Worm (Caenorhabditis elegans) whole organism, L3 larva: ENCODE measurements around the gene F40G12.2.
A peak's percentile ranks its signal among the peaks of the same experiment; 100 is the strongest.

Experiments used
- R02D3.7 ChIP-seq: fragments of 150-350 bp; optimal IDR thresholded peaks from 2 replicates; lab custom pipeline; 2014; ENCODE audit warnings: missing biosample characterization, missing genetic modification characterization
- aly-2 ChIP-seq: fragments of 150-350 bp; optimal IDR thresholded peaks from 2 replicates; lab custom pipeline; 2014; ENCODE audit warnings: missing biosample characterization, missing genetic modification characterization
- ama-1 ChIP-seq: fragments of 150-350 bp; optimal IDR thresholded peaks from 2 replicates; lab custom pipeline; 2018
- ceh-16 ChIP-seq: sonication (generic microtip); optimal IDR thresholded peaks from 2 replicates; lab custom pipeline; 2017; ENCODE audit warnings: missing biosample characterization, missing genetic modification characterization
- ceh-28 ChIP-seq: fragments of 150-350 bp; optimal IDR thresholded peaks from 2 replicates; lab custom pipeline; 2014; ENCODE audit warnings: missing biosample characterization, missing genetic modification reagents, missing genetic modification characterization
- ceh-9 ChIP-seq: sonication (generic microtip); optimal IDR thresholded peaks from 2 replicates; lab custom pipeline; 2018; ENCODE audit warnings: missing biosample characterization, missing genetic modification characterization
- egl-5 ChIP-seq: fragments of 150-350 bp; optimal IDR thresholded peaks from 2 replicates; lab custom pipeline; 2017; ENCODE audit warnings: missing biosample characterization, missing genetic modification reagents, missing genetic modification characterization, inconsistent platforms
- elt-1 ChIP-seq: fragments of 150-350 bp; optimal IDR thresholded peaks from 2 replicates; lab custom pipeline; 2014; ENCODE audit warnings: missing biosample characterization, missing genetic modification characterization
- eor-1 ChIP-seq, 2 experiments: fragments of 150-350 bp; optimal IDR thresholded peaks; 2 replicates each; lab custom pipeline; 2014 to 2018; ENCODE audit warnings: missing biosample characterization in 2 of 2, missing genetic modification characterization in 2 of 2
- fkh-2 ChIP-seq: fragments of 150-350 bp; optimal IDR thresholded peaks from 2 replicates; lab custom pipeline; 2014; ENCODE audit warnings: missing biosample characterization, missing genetic modification reagents, missing genetic modification characterization
- hmg-11 ChIP-seq: sonication (generic microtip); optimal IDR thresholded peaks from 2 replicates; lab custom pipeline; 2016; ENCODE audit warnings: missing genetic modification characterization, missing compliant biosample characterization
- lin-15B ChIP-seq: fragments of 150-350 bp; optimal IDR thresholded peaks from 2 replicates; lab custom pipeline; 2014; ENCODE audit warnings: missing biosample characterization, missing genetic modification characterization
- lin-39 ChIP-seq: fragments of 150-350 bp; optimal IDR thresholded peaks from 2 replicates; lab custom pipeline; 2018; ENCODE audit warnings: missing biosample characterization, missing genetic modification reagents, missing genetic modification characterization
- lsy-12 ChIP-seq: sonication (generic microtip); optimal IDR thresholded peaks from 2 replicates; lab custom pipeline; 2016; ENCODE audit warnings: mild to moderate bottlenecking, missing genetic modification characterization, missing compliant biosample characterization
- mml-1 ChIP-seq: fragments of 150-350 bp; sonication (generic microtip); optimal IDR thresholded peaks from 3 replicates; lab custom pipeline; 2014; ENCODE audit warnings: missing biosample characterization, missing genetic modification characterization
- nfya-1 ChIP-seq: sonication (generic microtip); optimal IDR thresholded peaks from 2 replicates; lab custom pipeline; 2017; ENCODE audit warnings: missing genetic modification characterization, mild to moderate bottlenecking, missing compliant biosample characterization, antibody characterized with exemption, moderate library complexity; ENCODE audit not compliant: insufficient read depth
- nhr-11 ChIP-seq: fragments of 150-350 bp; optimal IDR thresholded peaks from 2 replicates; lab custom pipeline; 2014; ENCODE audit warnings: missing biosample characterization, missing genetic modification characterization
- nhr-12 ChIP-seq: fragments of 150-350 bp; optimal IDR thresholded peaks from 2 replicates; lab custom pipeline; 2014; ENCODE audit warnings: missing biosample characterization, missing genetic modification characterization
- nhr-25 ChIP-seq: sonication (generic microtip); optimal IDR thresholded peaks from 2 replicates; lab custom pipeline; 2017; ENCODE audit warnings: missing biosample characterization, missing genetic modification characterization
- nhr-28 ChIP-seq: fragments of 150-350 bp; optimal IDR thresholded peaks from 2 replicates; lab custom pipeline; 2014; ENCODE audit warnings: missing biosample characterization, missing genetic modification characterization
- nhr-43 ChIP-seq: sonication (generic microtip); optimal IDR thresholded peaks from 2 replicates; lab custom pipeline; 2016; ENCODE audit warnings: mild to moderate bottlenecking, missing genetic modification characterization, missing compliant biosample characterization; ENCODE audit not compliant: poor library complexity, severe bottlenecking
- nhr-67 ChIP-seq: fragments of 150-350 bp; optimal IDR thresholded peaks from 2 replicates; lab custom pipeline; 2014; ENCODE audit warnings: missing biosample characterization, missing genetic modification characterization
- nhr-76 ChIP-seq: fragments of 150-350 bp; sonication (generic microtip); optimal IDR thresholded peaks from 5 replicates; lab custom pipeline; 2014; ENCODE audit warnings: missing biosample characterization, missing genetic modification characterization
- nhr-77 ChIP-seq: fragments of 150-350 bp; optimal IDR thresholded peaks from 2 replicates; lab custom pipeline; 2014; ENCODE audit warnings: missing biosample characterization, missing genetic modification characterization
- pha-4 ChIP-seq: fragments of 150-350 bp; optimal IDR thresholded peaks from 2 replicates; lab custom pipeline; 2014; ENCODE audit warnings: missing biosample characterization, missing genetic modification reagents, missing genetic modification characterization
- pqm-1 ChIP-seq: fragments of 150-350 bp; optimal IDR thresholded peaks from 2 replicates; lab custom pipeline; 2017; ENCODE audit warnings: missing biosample characterization, missing genetic modification characterization, inconsistent platforms
- skn-1 ChIP-seq: fragments of 150-350 bp; optimal IDR thresholded peaks from 2 replicates; lab custom pipeline; 2014; ENCODE audit warnings: missing biosample characterization, missing genetic modification characterization
- snpc-4 ChIP-seq: fragments of 150-350 bp; optimal IDR thresholded peaks from 2 replicates; lab custom pipeline; 2014; ENCODE audit warnings: missing biosample characterization, missing genetic modification characterization
- tbx-2 ChIP-seq: sonication (generic microtip); optimal IDR thresholded peaks from 2 replicates; lab custom pipeline; 2016; ENCODE audit warnings: mild to moderate bottlenecking, missing genetic modification characterization, missing compliant biosample characterization
- unc-62 ChIP-seq: fragments of 150-350 bp; sonication (generic microtip); optimal IDR thresholded peaks from 4 replicates; lab custom pipeline; 2014; ENCODE audit warnings: missing biosample characterization, missing genetic modification reagents, missing genetic modification characterization
- zag-1 ChIP-seq: fragments of 150-350 bp; optimal IDR thresholded peaks from 2 replicates; lab custom pipeline; 2014; ENCODE audit warnings: missing biosample characterization, missing genetic modification characterization
- ztf-11 ChIP-seq: fragments of 150-350 bp; optimal IDR thresholded peaks from 2 replicates; lab custom pipeline; 2014; ENCODE audit warnings: missing biosample characterization, missing genetic modification characterization
- ztf-4 ChIP-seq: fragments of 150-350 bp; optimal IDR thresholded peaks from 2 replicates; lab custom pipeline; 2014; ENCODE audit warnings: missing biosample characterization, missing genetic modification characterization

Gene F40G12.2

ce11 chrV:14273019-14273418 is 12.3 kb upstream of the F40G12.2 start, which contains the start of gene F40G12.6:
F40G12.6 (minus strand) TSS chrV:14273119.
- TF ChIP-seq nhr-76 (no peak), ztf-4 (tag; lab: Kevin White, UChicago) (no peak), ceh-9 (tag; lab: Kevin White, UChicago) (no peak), nhr-28 (tag; lab: Kevin White, UChicago) (no peak), eor-1 (tag; optimal IDR thresholded peaks at IDR 0.05; lab: Kevin White, UChicago) (no peak), nhr-77 (no peak), unc-62 (GFP tag; lab: Kevin White, UChicago) (no peak), elt-1 (tag; lab: Kevin White, UChicago) (no peak), nfya-1 (no peak)
- TF ChIP-seq, all 47 proteins: peak for 0

ce11 chrV:14270729-14271128 is 10.0 kb upstream of the F40G12.2 start, which contains the start of gene F40G12.5:
F40G12.5 (minus strand) TSS chrV:14270829.
- TF ChIP-seq R02D3.7 (tag; lab: Kevin White, UChicago) (no peak), ceh-28 (tag; lab: Kevin White, UChicago) (no peak), lsy-12 (tag; lab: Kevin White, UChicago) (no peak), aly-2 (tag; lab: Kevin White, UChicago) (no peak), lin-39 (tag; lab: Kevin White, UChicago) (no peak), fkh-2 (tag; lab: Kevin White, UChicago) (no peak), ceh-16 (tag; lab: Kevin White, UChicago) (no peak), ceh-9 (tag; lab: Kevin White, UChicago) (no peak), ztf-11 (tag; lab: Kevin White, UChicago) (no peak), ama-1 (lab: Kevin White, UChicago) (no peak), tbx-2 (tag; lab: Kevin White, UChicago) (no peak), zag-1 (no peak), egl-5 (no peak), nfya-1 (no peak)
- TF ChIP-seq, all 47 proteins: peak for 0

- no peak for TF ChIP-seq lsy-12 (tag; lab: Kevin White, UChicago)
- TF ChIP-seq ztf-11 (tag; lab: Kevin White, UChicago), result no peak
- TF ChIP-seq lin-15B (tag; lab: Kevin White, UChicago), result no peak
- no peak for TF ChIP-seq skn-1 (tag; lab: Kevin White, UChicago)
- TF ChIP-seq fkh-2 (tag; lab: Kevin White, UChicago), result no peak
Observed at ce11 chrV:14268616-14269015, 7.9 kb upstream of the F40G12.2 start, which contains the start of gene F40G12.4. F40G12.4 (minus strand) TSS chrV:14268716.

ce11 chrV:14267326-14267942 is 6.7 kb upstream of the F40G12.2 start:
- TF ChIP-seq nhr-25 (tag; lab: Kevin White, UChicago) (no peak), lsy-12 (tag; lab: Kevin White, UChicago) (no peak), unc-62 (GFP tag; lab: Kevin White, UChicago) (no peak), eor-1 (tag; optimal IDR thresholded peaks at IDR 0.05; lab: Kevin White, UChicago) (no peak), lin-39 (tag; lab: Kevin White, UChicago) (no peak), snpc-4 (tag; lab: Kevin White, UChicago) (peak; percentile 1)

DNA sequence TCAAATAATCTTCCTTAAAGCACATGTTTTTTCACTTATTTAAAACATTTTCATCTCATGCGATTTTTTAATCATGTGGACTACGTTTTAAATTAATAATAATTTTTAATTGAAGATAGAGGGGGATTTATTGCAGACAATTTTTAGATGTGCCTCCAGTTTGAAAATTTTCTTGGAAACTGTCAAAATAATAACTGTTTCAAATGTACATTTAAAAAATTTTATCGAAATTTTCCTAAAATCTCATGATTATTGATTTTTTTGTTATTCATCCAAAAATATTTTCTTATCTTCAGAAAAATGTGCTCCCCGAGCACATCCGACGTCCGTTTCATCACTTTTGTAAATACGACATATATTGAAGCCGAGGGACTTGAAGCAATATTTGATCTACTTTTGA is 3.9 kb downstream of the F40G12.2 start, which contains the start of gene sre-8:
Gene sre-8 (plus strand): TSS at position 301 of the 400 bp plus-strand sequence.
- TF ChIP-seq ama-1 (lab: Kevin White, UChicago) (no peak), pqm-1 (no peak), hmg-11 (tag; lab: Kevin White, UChicago) (no peak), nhr-11 (no peak), mml-1 (tag; lab: Kevin White, UChicago) (no peak), pha-4 (no peak), nhr-67 (tag; lab: Kevin White, UChicago) (no peak), nhr-43 (tag; lab: Kevin White, UChicago) (no peak), fkh-2 (tag; lab: Kevin White, UChicago) (no peak), nhr-12 (tag; lab: Kevin White, UChicago) (no peak), nhr-25 (tag; lab: Kevin White, UChicago) (no peak)
